Fruit fly (Drosophila melanogaster) whole organism, prepupa: ENCODE results near the gene Tpr2.

Experiments
- Blimp-1 ChIP-seq: fragments of 200-800 bp; sonication (Bioruptor generic); optimal IDR thresholded peaks from 3 replicates; lab custom pipeline; 2017; ENCODE audit warnings: missing biosample characterization, missing genetic modification characterization, mild to moderate bottlenecking, moderate library complexity, missing genetic modification reagents
- CG10631 ChIP-seq: fragments of 200-800 bp; sonication (Bioruptor generic); optimal IDR thresholded peaks from 2 replicates; lab custom pipeline; 2016; ENCODE audit warnings: missing biosample characterization, missing genetic modification characterization
- CG10669 ChIP-seq: fragments of 200-800 bp; sonication (Bioruptor generic); optimal IDR thresholded peaks from 3 replicates; lab custom pipeline; 2018; ENCODE audit warnings: missing biosample characterization, mild to moderate bottlenecking, missing genetic modification characterization, moderate library complexity
- CG11294 ChIP-seq: fragments of 200-800 bp; sonication (Bioruptor generic); IDR thresholded peaks from 2 replicates; pipeline ENCODE4 v1.3.6; 2022; ENCODE audit warnings: missing biosample characterization, missing genetic modification characterization
- CG16779 ChIP-seq: fragments of 200-800 bp; sonication (Bioruptor generic); optimal IDR thresholded peaks from 3 replicates; lab custom pipeline; 2017; ENCODE audit warnings: missing biosample characterization, mild to moderate bottlenecking, missing genetic modification characterization
- CG3032 ChIP-seq: fragments of 200-800 bp; optimal IDR thresholded peaks from 2 replicates; lab custom pipeline; 2019; ENCODE audit warnings: missing biosample characterization, mild to moderate bottlenecking, missing genetic modification characterization, moderate library complexity
- CG31627 ChIP-seq: fragments of 200-800 bp; sonication (Bioruptor generic); optimal IDR thresholded peaks from 3 replicates; lab custom pipeline; 2016; ENCODE audit warnings: missing biosample characterization, missing genetic modification characterization
- CG32006 ChIP-seq: fragments of 200-800 bp; sonication (Bioruptor generic); optimal IDR thresholded peaks from 3 replicates; lab custom pipeline; 2017; ENCODE audit warnings: missing biosample characterization, mild to moderate bottlenecking, missing genetic modification characterization
- CG34406 ChIP-seq: fragments of 200-800 bp; sonication (Bioruptor generic); optimal IDR thresholded peaks from 3 replicates; lab custom pipeline; 2016; ENCODE audit warnings: missing biosample characterization, missing genetic modification characterization
- CG4318 ChIP-seq: fragments of 200-800 bp; sonication (Bioruptor generic); optimal IDR thresholded peaks from 3 replicates; lab custom pipeline; 2017; ENCODE audit warnings: missing biosample characterization, mild to moderate bottlenecking, missing genetic modification characterization
- CG6163 ChIP-seq: fragments of 200-800 bp; sonication (Bioruptor generic); IDR thresholded peaks from 3 replicates; pipeline ENCODE4 v1.3.6; 2022; ENCODE audit warnings: missing biosample characterization, missing genetic modification characterization
- CG6792 ChIP-seq: fragments of 200-800 bp; sonication (Bioruptor generic); optimal IDR thresholded peaks from 3 replicates; lab custom pipeline; 2016; ENCODE audit warnings: missing biosample characterization, missing genetic modification characterization
- CG6808 ChIP-seq: fragments of 200-800 bp; sonication (Bioruptor generic); optimal IDR thresholded peaks from 3 replicates; lab custom pipeline; 2017; ENCODE audit warnings: missing biosample characterization, missing genetic modification characterization, mild to moderate bottlenecking, moderate library complexity, missing genetic modification reagents
- CG6854 ChIP-seq: fragments of 200-800 bp; sonication (Bioruptor generic); optimal IDR thresholded peaks from 2 replicates; lab custom pipeline; 2017; ENCODE audit warnings: missing biosample characterization, mild to moderate bottlenecking, missing genetic modification characterization
- CG8119 ChIP-seq: fragments of 200-800 bp; sonication (Bioruptor generic); IDR thresholded peaks from 3 replicates; pipeline ENCODE4 v1.3.6; 2022; ENCODE audit warnings: missing biosample characterization, missing genetic modification characterization
- CG8319 ChIP-seq: fragments of 200-800 bp; sonication (Bioruptor generic); optimal IDR thresholded peaks from 3 replicates; lab custom pipeline; 2016; ENCODE audit warnings: missing biosample characterization, missing genetic modification characterization
- CG8632 ChIP-seq: fragments of 200-800 bp; sonication (Bioruptor generic); optimal IDR thresholded peaks from 3 replicates; lab custom pipeline; 2016; ENCODE audit warnings: missing biosample characterization, missing genetic modification characterization
- CG9139 ChIP-seq: fragments of 200-800 bp; sonication (Bioruptor generic); optimal IDR thresholded peaks from 3 replicates; lab custom pipeline; 2017; ENCODE audit warnings: missing biosample characterization, mild to moderate bottlenecking, missing genetic modification characterization
- Eip78C ChIP-seq: fragments of 200-800 bp; sonication (Bioruptor generic); peaks from one replicate; lab custom pipeline; 2016; ENCODE audit warnings: missing biosample characterization, missing genetic modification characterization
- Eip93F ChIP-seq: fragments of 200-800 bp; sonication (Bioruptor generic); optimal IDR thresholded peaks from 2 replicates; lab custom pipeline; 2016; ENCODE audit warnings: missing biosample characterization, mild to moderate bottlenecking, missing genetic modification characterization
- Ets21C ChIP-seq: fragments of 200-800 bp; sonication (Bioruptor generic); optimal IDR thresholded peaks from 3 replicates; lab custom pipeline; 2016; ENCODE audit warnings: missing biosample characterization, missing genetic modification characterization
- Ets96B ChIP-seq: fragments of 200-800 bp; optimal IDR thresholded peaks from 2 replicates; lab custom pipeline; 2019; ENCODE audit warnings: missing biosample characterization, mild to moderate bottlenecking, missing genetic modification characterization, moderate library complexity
- Gug ChIP-seq: fragments of 200-800 bp; sonication (Bioruptor generic); IDR thresholded peaks from 2 replicates; pipeline ENCODE4 v1.3.6; 2022; ENCODE audit warnings: missing biosample characterization, missing genetic modification characterization
- Hr38 ChIP-seq: sonication (Bioruptor generic); optimal IDR thresholded peaks from 2 replicates; lab custom pipeline; 2016; ENCODE audit warnings: missing biosample characterization, missing genetic modification characterization
- Hr39 ChIP-seq: fragments of 200-800 bp; sonication (Bioruptor generic); optimal IDR thresholded peaks from 2 replicates; lab custom pipeline; 2016; ENCODE audit warnings: missing biosample characterization, missing genetic modification characterization
- Hr4 ChIP-seq: fragments of 200-800 bp; sonication (Bioruptor generic); optimal IDR thresholded peaks from 3 replicates; lab custom pipeline; 2016; ENCODE audit warnings: missing biosample characterization, missing genetic modification characterization
- Lpt ChIP-seq: fragments of 200-800 bp; sonication (Bioruptor generic); optimal IDR thresholded peaks from 3 replicates; lab custom pipeline; 2016; ENCODE audit warnings: missing biosample characterization, missing genetic modification characterization
- OdsH ChIP-seq: fragments of 200-800 bp; sonication (Bioruptor generic); optimal IDR thresholded peaks from 3 replicates; lab custom pipeline; 2016; ENCODE audit warnings: missing biosample characterization, missing genetic modification characterization
- Sox14 ChIP-seq: fragments of 200-800 bp; sonication (Bioruptor generic); optimal IDR thresholded peaks from 3 replicates; lab custom pipeline; 2016; ENCODE audit warnings: missing biosample characterization, missing genetic modification characterization
- acj6 ChIP-seq: fragments of 200-800 bp; sonication (Bioruptor generic); optimal IDR thresholded peaks from 3 replicates; lab custom pipeline; 2016; ENCODE audit warnings: missing biosample characterization, missing genetic modification characterization
- cyc ChIP-seq: fragments of 200-800 bp; sonication (Bioruptor generic); optimal IDR thresholded peaks from 3 replicates; lab custom pipeline; 2016; ENCODE audit warnings: missing biosample characterization, missing genetic modification characterization
- dac ChIP-seq: fragments of 200-800 bp; sonication (Bioruptor generic); optimal IDR thresholded peaks from 2 replicates; lab custom pipeline; 2017; ENCODE audit warnings: missing biosample characterization, mild to moderate bottlenecking, missing genetic modification characterization
- dsx ChIP-seq: fragments of 200-800 bp; optimal IDR thresholded peaks from 3 replicates; lab custom pipeline; 2019; ENCODE audit warnings: missing biosample characterization, mild to moderate bottlenecking, missing genetic modification characterization, moderate library complexity; ENCODE audit not compliant: poor library complexity, severe bottlenecking
- eg ChIP-seq: fragments of 200-800 bp; sonication (Bioruptor generic); IDR thresholded peaks from 3 replicates; pipeline ENCODE4 v1.3.6; 2022; ENCODE audit warnings: missing biosample characterization, missing genetic modification characterization
- esn ChIP-seq: fragments of 200-800 bp; sonication (Bioruptor generic); optimal IDR thresholded peaks from 2 replicates; lab custom pipeline; 2016; ENCODE audit warnings: missing biosample characterization, mild to moderate bottlenecking, missing genetic modification characterization, moderate library complexity
- fd59A ChIP-seq: fragments of 200-800 bp; sonication (Bioruptor generic); optimal IDR thresholded peaks from 2 replicates; lab custom pipeline; 2017; ENCODE audit warnings: missing biosample characterization, mild to moderate bottlenecking, missing genetic modification characterization, missing genetic modification reagents
- fkh ChIP-seq: fragments of 200-800 bp; sonication (Bioruptor generic); optimal IDR thresholded peaks from 3 replicates; lab custom pipeline; 2017; ENCODE audit warnings: missing biosample characterization, mild to moderate bottlenecking, missing genetic modification characterization, moderate library complexity
- lz ChIP-seq: fragments of 200-800 bp; sonication (Bioruptor generic); optimal IDR thresholded peaks from 3 replicates; lab custom pipeline; 2016; ENCODE audit warnings: missing biosample characterization, missing genetic modification characterization
- pdm3 ChIP-seq: fragments of 200-800 bp; sonication (Bioruptor generic); optimal IDR thresholded peaks from 3 replicates; lab custom pipeline; 2016; ENCODE audit warnings: missing biosample characterization, missing genetic modification characterization
- salr ChIP-seq, 2 experiments: fragments of 200-800 bp; sonication (Bioruptor generic); optimal IDR thresholded peaks; 3 replicates each; lab custom pipeline; 2016 to 2018; ENCODE audit warnings: missing biosample characterization in 2 of 2, missing genetic modification characterization in 2 of 2, mild to moderate bottlenecking in 1 of 2
- spab ChIP-seq: fragments of 200-800 bp; sonication (Bioruptor generic); optimal IDR thresholded peaks from 2 replicates; lab custom pipeline; 2017; ENCODE audit warnings: missing biosample characterization, mild to moderate bottlenecking, missing genetic modification characterization, missing genetic modification reagents
- ss ChIP-seq, 2 experiments: fragments of 200-800 bp; sonication (Bioruptor generic); optimal IDR thresholded peaks; 2 replicates in 1 of 2; 3 replicates in 1 of 2; lab custom pipeline; 2017 to 2018; ENCODE audit warnings: mild to moderate bottlenecking in 2 of 2, missing biosample characterization in 2 of 2, missing genetic modification characterization in 2 of 2, moderate library complexity in 1 of 2
- topi ChIP-seq: fragments of 200-800 bp; sonication (Bioruptor generic); optimal IDR thresholded peaks from 3 replicates; lab custom pipeline; 2016; ENCODE audit warnings: missing biosample characterization, missing genetic modification characterization
- vri ChIP-seq: fragments of 200-800 bp; sonication (Bioruptor generic); optimal IDR thresholded peaks from 3 replicates; lab custom pipeline; 2016; ENCODE audit warnings: missing biosample characterization, mild to moderate bottlenecking, missing genetic modification characterization

The Tpr2 gene

dm6 chr2L:16541733-16542132 is 50.4 kb downstream of the Tpr2 start (continued):
- TF ChIP-seq Sox14 (GFP tag; lab: Kevin White, UChicago) (no peak), CG6163 (GFP tag; lab: Robert Waterston, UW) (peak; percentile 29; the same call in 1 of the 3 replicates), CG32006 (GFP tag; lab: Kevin White, UChicago) (peak; percentile 20), CG34406 (no peak), Eip93F (no peak), CG11294 (GFP tag; lab: Robert Waterston, UW) (no peak), CG8319 (no peak)

dm6 chr2L:16542246-16542645 is 50.9 kb downstream of the Tpr2 start, which contains the start of gene CG31816:
Gene CG31816, plus strand, starts transcription at chr2L:16542546.
- no peak for TF ChIP-seq CG16779 (tag; lab: Kevin White, UChicago)
- no peak for TF ChIP-seq CG9139 (GFP tag; lab: Kevin White, UChicago)
- TF ChIP-seq CG8119, result no peak
- TF ChIP-seq eg, result no peak
- no peak for TF ChIP-seq Eip78C (GFP tag; lab: Kevin White, UChicago)
- TF ChIP-seq Sox14 (GFP tag; lab: Kevin White, UChicago), result no peak
- no peak for TF ChIP-seq CG31627 (GFP tag; lab: Kevin White, UChicago)
- no peak for TF ChIP-seq salr (GFP tag; optimal IDR thresholded peaks at IDR 0.05; lab: Kevin White, UChicago)
- no peak for TF ChIP-seq Ets21C (GFP tag; lab: Kevin White, UChicago)

dm6 chr2L:16542997-16543593 is 51.8 kb downstream of the Tpr2 start:
- TF ChIP-seq eg (peak; percentile 78), Lpt (GFP tag; lab: Kevin White, UChicago) (no peak), CG6792 (peak; percentile 70), CG31627 (GFP tag; lab: Kevin White, UChicago) (peak; percentile 78), Hr39 (GFP tag; lab: Kevin White, UChicago) (peak; percentile 79), acj6 (GFP tag; lab: Kevin White, UChicago) (peak; percentile 79), ss (GFP tag; optimal IDR thresholded peaks at IDR 0.05; lab: Kevin White, UChicago) (no peak), Eip78C (GFP tag; lab: Kevin White, UChicago) (peak; percentile 59), CG34406 (peak; percentile 81), CG3032 (tag; lab: Kevin White, UChicago) (peak; percentile 55), topi (GFP tag; lab: Kevin White, UChicago) (peak; percentile 27), fkh (GFP tag; lab: Kevin White, UChicago) (peak; percentile 53), fd59A (GFP tag; lab: Kevin White, UChicago) (peak; percentile 38), CG8119 (no peak), Sox14 (GFP tag; lab: Kevin White, UChicago) (peak; percentile 62), spab (peak; percentile 35), cyc (GFP tag; lab: Kevin White, UChicago) (peak; percentile 14), pdm3 (GFP tag; lab: Kevin White, UChicago) (peak; percentile 77), CG10631 (GFP tag; lab: Kevin White, UChicago) (peak; percentile 55), vri (GFP tag; lab: Kevin White, UChicago) (peak; percentile 75), Blimp-1 (GFP tag; lab: Kevin White, UChicago) (peak; percentile 76), CG10669 (GFP tag; lab: Kevin White, UChicago) (peak; percentile 72), esn (GFP tag; lab: Kevin White, UChicago) (peak; percentile 88), salr (GFP tag; optimal IDR thresholded peaks at IDR 0.05; lab: Kevin White, UChicago) (peak in 1 of 2 experiments; percentile 75), dsx (GFP tag; lab: Kevin White, UChicago) (no peak), CG6854 (GFP tag; lab: Kevin White, UChicago) (peak; percentile 89), Gug (GFP tag; lab: Robert Waterston, UW) (no peak), Ets96B (tag; lab: Kevin White, UChicago) (no peak), CG9139 (GFP tag; lab: Kevin White, UChicago) (no peak), lz (GFP tag; lab: Kevin White, UChicago) (peak; percentile 83), CG6163 (GFP tag; lab: Robert Waterston, UW) (peak; percentile 84), dac (GFP tag; lab: Kevin White, UChicago) (peak; percentile 39), Hr4 (GFP tag; lab: Kevin White, UChicago) (no peak), CG16779 (tag; lab: Kevin White, UChicago) (peak; percentile 53), CG11294 (GFP tag; lab: Robert Waterston, UW) (no peak), Hr38 (GFP tag; lab: Kevin White, UChicago) (no peak), CG8319 (peak; percentile 79), CG6808 (GFP tag; lab: Kevin White, UChicago) (peak; percentile 59), CG8632 (GFP tag; lab: Kevin White, UChicago) (peak; percentile 71), CG4318 (GFP tag; lab: Kevin White, UChicago) (no peak), OdsH (GFP tag; lab: Kevin White, UChicago) (peak; percentile 84), CG32006 (GFP tag; lab: Kevin White, UChicago) (peak; percentile 47)
